Worm (Caenorhabditis elegans) whole organism, mixed stage, embryonic: ENCODE measurements around the gene bli-6.

Experiments used
- elt-3 ChIP-seq: fragments of 150-350 bp; optimal IDR thresholded peaks from 2 replicates; lab custom pipeline; 2014; ENCODE audit warnings: missing biosample characterization, missing genetic modification characterization
- nhr-12 ChIP-seq: fragments of 150-350 bp; optimal IDR thresholded peaks from 2 replicates; lab custom pipeline; 2014; ENCODE audit warnings: missing biosample characterization, missing genetic modification characterization
- snpc-4 ChIP-seq: fragments of 150-350 bp; optimal IDR thresholded peaks from 2 replicates; lab custom pipeline; 2014; ENCODE audit warnings: missing biosample characterization, missing genetic modification characterization
- unc-120 ChIP-seq: sonication (generic microtip); optimal IDR thresholded peaks from 2 replicates; lab custom pipeline; 2017; ENCODE audit warnings: missing genetic modification characterization, missing compliant biosample characterization; ENCODE audit not compliant: poor library complexity, severe bottlenecking

DNA sequence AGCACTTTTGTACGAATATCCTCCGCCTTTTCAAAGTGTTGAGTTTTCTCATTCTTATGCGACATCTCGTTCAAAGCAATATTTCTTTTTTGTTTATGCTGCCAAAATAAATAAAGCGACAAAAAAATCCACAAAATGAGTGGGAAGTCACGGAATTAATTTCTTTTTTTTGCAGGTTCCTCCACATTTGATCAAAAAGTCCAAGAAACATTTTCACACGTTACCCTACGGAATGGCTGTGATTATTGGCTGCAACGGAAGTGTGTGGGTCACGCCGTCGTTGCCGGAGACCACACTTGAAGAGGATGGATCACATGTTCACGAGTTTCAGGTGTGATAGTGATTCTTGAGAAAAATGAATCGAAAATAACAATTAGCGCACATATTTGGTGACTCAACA is 39.7 kb downstream of the bli-6 start, which contains the start of gene Y73B6BL.22:
- TF ChIP-seq snpc-4 (no peak), elt-3 (tag; lab: Kevin White, UChicago) (no peak), unc-120 (tag; lab: Kevin White, UChicago) (no peak), nhr-12 (tag; lab: Kevin White, UChicago) (no peak)
